Worm (Caenorhabditis elegans) whole organism, late embryonic: Measurements from ENCODE around the gene F25B3.2.

Source experiments
- C08G9.2 ChIP-seq: sonication (generic microtip); optimal IDR thresholded peaks from 2 replicates; lab custom pipeline; 2016; ENCODE audit warnings: mild to moderate bottlenecking, missing genetic modification characterization, moderate library complexity, missing compliant biosample characterization
- C38D4.7 ChIP-seq: fragments of 200-800 bp; sonication (Bioruptor generic); optimal IDR thresholded peaks from 2 replicates; lab custom pipeline; 2018; ENCODE audit warnings: mild to moderate bottlenecking, missing genetic modification characterization, moderate library complexity, missing compliant biosample characterization
- F13H6.1 ChIP-seq: sonication (generic microtip); optimal IDR thresholded peaks from 2 replicates; lab custom pipeline; 2016; ENCODE audit warnings: missing genetic modification characterization, missing compliant biosample characterization
- ahr-1 ChIP-seq: sonication (generic microtip); optimal IDR thresholded peaks from 2 replicates; lab custom pipeline; 2016; ENCODE audit warnings: missing genetic modification characterization, missing compliant biosample characterization
- ama-1 ChIP-seq: fragments of 150-350 bp; optimal IDR thresholded peaks from 2 replicates; lab custom pipeline; 2014
- ceh-22 ChIP-seq: sonication (generic microtip); optimal IDR thresholded peaks from 2 replicates; lab custom pipeline; 2017; ENCODE audit warnings: missing biosample characterization, missing genetic modification characterization
- ceh-24 ChIP-seq: sonication (generic microtip); optimal IDR thresholded peaks from 2 replicates; lab custom pipeline; 2016; ENCODE audit warnings: mild to moderate bottlenecking, missing genetic modification characterization, missing compliant biosample characterization
- ceh-31 ChIP-seq: sonication (generic microtip); optimal IDR thresholded peaks from 2 replicates; lab custom pipeline; 2016; ENCODE audit warnings: missing genetic modification characterization, missing compliant biosample characterization
- ceh-45 ChIP-seq: fragments of 200-800 bp; sonication (Bioruptor generic); IDR thresholded peaks from 2 replicates; pipeline ENCODE4 v1.3.6; 2022; ENCODE audit warnings: missing genetic modification reagents, missing genetic modification characterization, missing compliant biosample characterization
- ceh-48 ChIP-seq: sonication (generic microtip); optimal IDR thresholded peaks from 2 replicates; lab custom pipeline; 2016; ENCODE audit warnings: missing genetic modification characterization, inconsistent platforms, missing compliant biosample characterization
- ceh-6 ChIP-seq: fragments of 200-800 bp; sonication (Bioruptor generic); optimal IDR thresholded peaks from 2 replicates; lab custom pipeline; 2018; ENCODE audit warnings: mild to moderate bottlenecking, missing genetic modification characterization, missing compliant biosample characterization
- ceh-9 ChIP-seq: sonication (generic microtip); optimal IDR thresholded peaks from 2 replicates; lab custom pipeline; 2016; ENCODE audit warnings: mild to moderate bottlenecking, missing genetic modification characterization, inconsistent platforms, missing compliant biosample characterization
- che-1 ChIP-seq: sonication (generic microtip); optimal IDR thresholded peaks from 2 replicates; lab custom pipeline; 2016; ENCODE audit warnings: mild to moderate bottlenecking, missing genetic modification characterization, missing compliant biosample characterization
- dmd-4 ChIP-seq: sonication (generic microtip); optimal IDR thresholded peaks from 2 replicates; lab custom pipeline; 2016; ENCODE audit warnings: borderline replicate concordance, missing genetic modification characterization, missing compliant biosample characterization
- dve-1 ChIP-seq: sonication (generic microtip); optimal IDR thresholded peaks from 2 replicates; lab custom pipeline; 2017; ENCODE audit warnings: antibody characterized with exemption, mild to moderate bottlenecking, missing genetic modification characterization, missing compliant biosample characterization
- elt-2 ChIP-seq: sonication (generic microtip); optimal IDR thresholded peaks from 2 replicates; lab custom pipeline; 2016; ENCODE audit warnings: missing genetic modification reagents, missing genetic modification characterization, missing compliant biosample characterization
- elt-4 ChIP-seq: sonication (generic microtip); optimal IDR thresholded peaks from 2 replicates; lab custom pipeline; 2016; ENCODE audit warnings: missing genetic modification characterization, missing compliant biosample characterization
- ets-4 ChIP-seq: sonication (generic microtip); optimal IDR thresholded peaks from 2 replicates; lab custom pipeline; 2016; ENCODE audit warnings: missing genetic modification characterization, missing compliant biosample characterization
- fax-1 ChIP-seq: sonication (generic microtip); optimal IDR thresholded peaks from 2 replicates; lab custom pipeline; 2016; ENCODE audit warnings: missing genotype, missing genetic modification characterization, missing compliant biosample characterization
- fkh-10 ChIP-seq: fragments of 150-350 bp; optimal IDR thresholded peaks from 2 replicates; lab custom pipeline; 2014; ENCODE audit warnings: missing biosample characterization, missing genetic modification reagents, missing genetic modification characterization
- fkh-6 ChIP-seq: sonication (generic microtip); optimal IDR thresholded peaks from 2 replicates; lab custom pipeline; 2016; ENCODE audit warnings: missing genetic modification characterization, missing compliant biosample characterization
- gmeb-2 ChIP-seq: sonication (generic microtip); optimal IDR thresholded peaks from 2 replicates; lab custom pipeline; 2016; ENCODE audit warnings: missing genetic modification characterization, inconsistent platforms, missing compliant biosample characterization
- hlh-13 ChIP-seq: fragments of 200-800 bp; sonication (Bioruptor generic); optimal IDR thresholded peaks from 2 replicates; lab custom pipeline; 2018; ENCODE audit warnings: mild to moderate bottlenecking, missing genetic modification characterization, missing compliant biosample characterization
- hlh-15 ChIP-seq: sonication (generic microtip); optimal IDR thresholded peaks from 2 replicates; lab custom pipeline; 2016; ENCODE audit warnings: missing genetic modification characterization, missing compliant biosample characterization
- hlh-30 ChIP-seq: sonication (generic microtip); optimal IDR thresholded peaks from 2 replicates; lab custom pipeline; 2017; ENCODE audit warnings: antibody characterized with exemption, missing genetic modification characterization, missing compliant biosample characterization; ENCODE audit not compliant: insufficient read depth
- hlh-6 ChIP-seq: sonication (generic microtip); optimal IDR thresholded peaks from 2 replicates; lab custom pipeline; 2016; ENCODE audit warnings: missing genotype, missing genetic modification characterization, missing compliant biosample characterization
- hlh-8 ChIP-seq: sonication (generic microtip); optimal IDR thresholded peaks from 2 replicates; lab custom pipeline; 2016; ENCODE audit warnings: missing genotype, missing genetic modification characterization, missing compliant biosample characterization
- lim-6 ChIP-seq: sonication (generic microtip); optimal IDR thresholded peaks from 2 replicates; lab custom pipeline; 2016; ENCODE audit warnings: missing genetic modification characterization, missing compliant biosample characterization
- lin-11 ChIP-seq: fragments of 200-800 bp; sonication (Bioruptor generic); optimal IDR thresholded peaks from 2 replicates; lab custom pipeline; 2018; ENCODE audit warnings: mild to moderate bottlenecking, missing genetic modification characterization, missing compliant biosample characterization
- nhr-11 ChIP-seq: fragments of 150-350 bp; optimal IDR thresholded peaks from 2 replicates; lab custom pipeline; 2014; ENCODE audit warnings: missing biosample characterization, missing genetic modification characterization
- pat-9 ChIP-seq: fragments of 200-800 bp; sonication (Bioruptor generic); optimal IDR thresholded peaks from 2 replicates; lab custom pipeline; 2018; ENCODE audit warnings: mild to moderate bottlenecking, missing genetic modification characterization, moderate library complexity, missing compliant biosample characterization
- pax-1 ChIP-seq: fragments of 150-350 bp; optimal IDR thresholded peaks from 2 replicates; lab custom pipeline; 2014; ENCODE audit warnings: missing biosample characterization, missing genetic modification characterization
- pha-2 ChIP-seq: sonication (generic microtip); optimal IDR thresholded peaks from 2 replicates; lab custom pipeline; 2017; ENCODE audit warnings: mild to moderate bottlenecking, missing genetic modification characterization, missing compliant biosample characterization
- pqm-1 ChIP-seq: sonication (generic microtip); optimal IDR thresholded peaks from 2 replicates; lab custom pipeline; 2016; ENCODE audit warnings: missing genetic modification characterization, missing compliant biosample characterization
- ref-2 ChIP-seq: sonication (generic microtip); optimal IDR thresholded peaks from 2 replicates; lab custom pipeline; 2016; ENCODE audit warnings: missing genetic modification characterization, missing compliant biosample characterization
- rnt-1 ChIP-seq: sonication (generic microtip); optimal IDR thresholded peaks from 2 replicates; lab custom pipeline; 2016; ENCODE audit warnings: missing genetic modification characterization, missing compliant biosample characterization
- sdc-2 ChIP-seq: sonication (generic microtip); optimal IDR thresholded peaks from 2 replicates; lab custom pipeline; 2016; ENCODE audit warnings: missing genotype, missing genetic modification characterization, missing compliant biosample characterization
- syd-9 ChIP-seq: sonication (generic microtip); optimal IDR thresholded peaks from 2 replicates; lab custom pipeline; 2016; ENCODE audit warnings: mild to moderate bottlenecking, missing genetic modification characterization, moderate library complexity, missing compliant biosample characterization
- tbx-2 ChIP-seq: sonication (generic microtip); optimal IDR thresholded peaks from 2 replicates; lab custom pipeline; 2016; ENCODE audit warnings: missing genetic modification characterization, missing compliant biosample characterization
- unc-55 ChIP-seq: sonication (generic microtip); optimal IDR thresholded peaks from 2 replicates; lab custom pipeline; 2017; ENCODE audit warnings: missing biosample characterization, missing genetic modification reagents, missing genetic modification characterization
- unc-86 ChIP-seq: sonication (generic microtip); optimal IDR thresholded peaks from 2 replicates; lab custom pipeline; 2016; ENCODE audit warnings: missing genetic modification characterization, missing compliant biosample characterization
- zip-5 ChIP-seq: sonication (generic microtip); optimal IDR thresholded peaks from 2 replicates; lab custom pipeline; 2016; ENCODE audit warnings: missing genetic modification characterization, missing compliant biosample characterization
- ztf-16 ChIP-seq: sonication (generic microtip); optimal IDR thresholded peaks from 2 replicates; lab custom pipeline; 2017; ENCODE audit warnings: missing genetic modification characterization, missing compliant biosample characterization

F25B3.2 gene

ce11 chrV:9582594-9583322, 5.7 kb downstream of the F25B3.2 start, which contains the start of gene rtfo-1 (continued):
- TF ChIP-seq ref-2 (tag; lab: Kevin White, UChicago) (peak; percentile 11), ets-4 (tag; lab: Kevin White, UChicago) (no peak), hlh-15 (tag; lab: Kevin White, UChicago) (no peak), C38D4.7 (peak; percentile 43), ahr-1 (tag; lab: Kevin White, UChicago) (peak; percentile 28), ceh-45 (GFP tag; lab: Robert Waterston, UW) (no peak)

- TF ChIP-seq syd-9 (tag; lab: Kevin White, UChicago): no peak
- TF ChIP-seq fax-1 (tag; lab: Kevin White, UChicago): no peak
- no peak for TF ChIP-seq C08G9.2 (tag; lab: Kevin White, UChicago)
- no peak for TF ChIP-seq ceh-9 (tag; lab: Kevin White, UChicago)
- TF ChIP-seq ets-4 (tag; lab: Kevin White, UChicago): no peak
- no peak for TF ChIP-seq zip-5 (tag; lab: Kevin White, UChicago)
- no peak for TF ChIP-seq ceh-45 (GFP tag; lab: Robert Waterston, UW)
Observed at ce11 chrV:9583323-9583644, 6.2 kb downstream of the F25B3.2 start, which contains the start of gene K09G1.1. Gene K09G1.1 (plus strand): TSS chrV:9583545.

DNA sequence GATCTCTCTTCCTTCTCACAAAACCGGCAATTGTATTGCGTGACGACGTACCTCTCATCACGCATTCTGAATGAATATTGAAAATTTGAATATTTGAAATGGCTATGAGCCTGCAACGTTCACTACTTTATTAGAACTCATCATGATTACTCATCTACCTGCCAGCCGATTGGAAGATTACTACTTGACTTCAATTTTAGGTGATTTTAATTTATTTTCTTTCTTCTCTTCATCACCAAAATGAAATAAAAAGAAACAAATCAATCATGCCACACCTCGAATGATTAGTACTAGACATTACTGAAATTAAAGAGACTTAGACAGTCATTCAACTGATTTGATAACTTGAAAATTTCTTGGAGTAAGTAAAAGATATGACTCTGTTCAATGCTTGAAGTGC, 7.2 kb downstream of the F25B3.2 start:
- TF ChIP-seq elt-2 (tag; lab: Kevin White, UChicago): no peak
- no peak for TF ChIP-seq ceh-48
- no peak for TF ChIP-seq dmd-4 (tag; lab: Kevin White, UChicago)
- no peak for TF ChIP-seq ceh-24 (tag; lab: Kevin White, UChicago)
- TF ChIP-seq hlh-30: no peak
- no peak for TF ChIP-seq F13H6.1 (tag; lab: Kevin White, UChicago)
- TF ChIP-seq ceh-45 (GFP tag; lab: Robert Waterston, UW): no peak
- TF ChIP-seq che-1 (tag; lab: Kevin White, UChicago): no peak
- TF ChIP-seq ahr-1 (tag; lab: Kevin White, UChicago): no peak
- TF ChIP-seq C38D4.7: no peak
- no peak for TF ChIP-seq sdc-2 (tag; lab: Kevin White, UChicago)
- TF ChIP-seq ceh-6 (GFP tag; lab: Kevin White, UChicago): no peak
- no peak for TF ChIP-seq hlh-6 (tag; lab: Kevin White, UChicago)

- no peak for TF ChIP-seq lin-11 (tag; lab: Kevin White, UChicago)
- no peak for TF ChIP-seq pax-1
- no peak for TF ChIP-seq hlh-6 (tag; lab: Kevin White, UChicago)
- TF ChIP-seq rnt-1 (tag; lab: Kevin White, UChicago): no peak
- TF ChIP-seq tbx-2: no peak
Observed at ce11 chrV:9587619-9588018, 10.5 kb downstream of the F25B3.2 start.

DNA sequence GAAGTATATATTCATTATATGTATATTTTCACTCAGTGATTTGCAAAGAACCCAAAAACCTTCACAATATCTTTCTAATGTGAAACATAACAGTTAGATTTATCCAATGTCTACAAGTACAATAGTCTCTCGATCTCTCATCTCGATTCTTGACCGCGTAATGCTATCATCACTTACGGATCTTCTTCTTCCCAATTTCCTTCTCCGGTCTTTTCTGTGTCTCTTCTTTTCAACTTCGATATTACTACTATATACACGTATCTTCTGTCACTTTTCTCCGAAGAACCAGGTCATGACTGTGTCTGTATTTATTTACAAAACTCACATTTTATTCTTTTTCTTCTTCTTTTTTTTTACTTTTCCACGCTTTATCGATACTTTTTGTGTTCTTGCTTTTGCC, 11.5 kb downstream of the F25B3.2 start:
- no peak for TF ChIP-seq ztf-16 (tag; lab: Kevin White, UChicago)
- TF ChIP-seq C08G9.2 (tag; lab: Kevin White, UChicago): no peak
- no peak for TF ChIP-seq ama-1
- TF ChIP-seq ceh-22 (tag; lab: Kevin White, UChicago): no peak
- TF ChIP-seq hlh-8 (tag; lab: Kevin White, UChicago): no peak
- no peak for TF ChIP-seq unc-86 (tag; lab: Kevin White, UChicago)
- TF ChIP-seq fkh-10 (GFP tag; lab: Kevin White, UChicago): no peak
- TF ChIP-seq pha-2 (tag; lab: Kevin White, UChicago): no peak
- no peak for TF ChIP-seq ceh-48
- TF ChIP-seq, all 69 proteins: peak for 0

DNA sequence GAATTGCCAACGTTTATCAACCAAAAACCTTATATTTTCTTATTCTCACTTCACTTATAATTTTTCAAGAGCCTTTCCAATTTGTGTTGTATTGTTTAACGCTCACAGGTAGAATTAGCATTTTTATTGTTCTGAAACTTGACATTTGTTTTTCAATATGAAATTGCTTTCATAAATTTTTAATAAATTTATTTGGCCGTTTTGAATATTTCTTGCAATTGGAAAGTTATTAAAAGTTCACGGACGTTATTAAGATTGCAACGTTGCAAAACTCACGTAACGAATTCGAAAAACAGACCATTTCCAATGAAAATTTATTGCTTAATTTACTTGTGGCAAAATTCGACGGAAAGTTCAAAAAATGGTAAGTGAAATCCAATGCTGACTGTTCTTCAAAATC, 13.2 kb downstream of the F25B3.2 start, which contains the start of gene K09G1.2:
K09G1.2 (plus strand) TSS at position 301 of the 400 bp plus-strand sequence.
- no peak for TF ChIP-seq pax-1
- TF ChIP-seq ceh-22 (tag; lab: Kevin White, UChicago): no peak
- no peak for TF ChIP-seq pat-9 (tag; lab: Kevin White, UChicago)
- TF ChIP-seq nhr-11 (tag; lab: Kevin White, UChicago): no peak
- TF ChIP-seq ama-1: no peak
- TF ChIP-seq dve-1: no peak
- no peak for TF ChIP-seq pha-2 (tag; lab: Kevin White, UChicago)
- TF ChIP-seq hlh-13 (GFP tag; lab: Kevin White, UChicago): no peak
- TF ChIP-seq unc-55 (GFP tag; lab: Kevin White, UChicago): no peak
- TF ChIP-seq pqm-1 (tag; lab: Kevin White, UChicago): no peak
- TF ChIP-seq ceh-31: no peak
- TF ChIP-seq gmeb-2 (tag; lab: Kevin White, UChicago): no peak
- no peak for TF ChIP-seq fkh-6 (tag; lab: Kevin White, UChicago)
- TF ChIP-seq elt-4 (tag; lab: Kevin White, UChicago): no peak
- no peak for TF ChIP-seq lim-6 (tag; lab: Kevin White, UChicago)
